Fruit fly (Drosophila melanogaster) whole organism, embryonic: ENCODE results near the gene CG31174.
A peak's percentile ranks its signal among the peaks of the same experiment; 100 is the strongest.

ENCODE experiments used
- Bgb ChIP-seq: fragments of 200-800 bp; sonication (Bioruptor generic); IDR thresholded peaks from 2 replicates; pipeline ENCODE4 v1.3.6; 2022; ENCODE audit warnings: missing biosample characterization, missing genetic modification characterization; ENCODE audit not compliant: partially characterized antibody
- CG11456 ChIP-seq: fragments of 200-800 bp; sonication (Bioruptor generic); IDR thresholded peaks from 3 replicates; pipeline ENCODE4 v1.3.6; 2022; ENCODE audit warnings: missing biosample characterization, missing genetic modification characterization
- CG11504 ChIP-seq: fragments of 200-800 bp; sonication (Bioruptor generic); optimal IDR thresholded peaks from 3 replicates; lab custom pipeline; 2019; ENCODE audit warnings: missing biosample characterization, mild to moderate bottlenecking, missing genetic modification characterization, moderate library complexity
- CG12155 ChIP-seq: fragments of 200-800 bp; sonication (Bioruptor generic); optimal IDR thresholded peaks from 3 replicates; lab custom pipeline; 2016; ENCODE audit warnings: missing biosample characterization, missing genetic modification characterization
- CG1233 ChIP-seq: fragments of 200-800 bp; sonication (Bioruptor generic); optimal IDR thresholded peaks from 4 replicates; lab custom pipeline; 2018; ENCODE audit warnings: missing biosample characterization, mild to moderate bottlenecking, missing genetic modification characterization
- CG14441 ChIP-seq: fragments of 200-800 bp; sonication (Bioruptor generic); IDR thresholded peaks from 2 replicates; pipeline ENCODE4 v1.3.6; 2022; ENCODE audit warnings: missing biosample characterization, missing genetic modification characterization
- CG1603 ChIP-seq: fragments of 200-800 bp; sonication (Bioruptor generic); optimal IDR thresholded peaks from 2 replicates; lab custom pipeline; 2019; ENCODE audit warnings: missing biosample characterization, mild to moderate bottlenecking, missing genetic modification characterization, moderate library complexity
- CG16815 ChIP-seq: fragments of 200-800 bp; sonication (Bioruptor generic); optimal IDR thresholded peaks from 3 replicates; lab custom pipeline; 2017; ENCODE audit warnings: missing biosample characterization, mild to moderate bottlenecking, missing genetic modification characterization
- CG17568 ChIP-seq: fragments of 200-800 bp; sonication (Bioruptor generic); optimal IDR thresholded peaks from 2 replicates; lab custom pipeline; 2018; ENCODE audit warnings: missing biosample characterization, mild to moderate bottlenecking, missing genetic modification characterization, moderate library complexity
- CG30403 ChIP-seq: fragments of 200-800 bp; sonication (Bioruptor generic); optimal IDR thresholded peaks from 3 replicates; lab custom pipeline; 2016; ENCODE audit warnings: missing biosample characterization, missing genetic modification characterization
- CG32772 ChIP-seq: fragments of 200-800 bp; sonication (Bioruptor generic); IDR thresholded peaks from 2 replicates; pipeline ENCODE4 v1.3.6; 2022; ENCODE audit warnings: missing biosample characterization, missing genetic modification characterization
- CG34422 ChIP-seq: fragments of 200-800 bp; sonication (Bioruptor generic); IDR thresholded peaks from 3 replicates; pipeline ENCODE4 v1.3.6; 2022; ENCODE audit warnings: missing biosample characterization, missing genetic modification characterization
- CG43689 ChIP-seq: fragments of 200-800 bp; sonication (Bioruptor generic); IDR thresholded peaks from 2 replicates; pipeline ENCODE4 v1.3.6; 2022; ENCODE audit warnings: missing biosample characterization, missing genetic modification characterization
- CG6765 ChIP-seq: fragments of 200-800 bp; sonication (Bioruptor generic); optimal IDR thresholded peaks from 3 replicates; lab custom pipeline; 2017; ENCODE audit warnings: missing biosample characterization, mild to moderate bottlenecking, missing genetic modification characterization
- CG8924 ChIP-seq: fragments of 200-800 bp; optimal IDR thresholded peaks from 3 replicates; lab custom pipeline; 2019; ENCODE audit warnings: missing biosample characterization, mild to moderate bottlenecking, missing genetic modification characterization, moderate library complexity
- Chrac-16 ChIP-seq: fragments of 200-800 bp; sonication (Bioruptor generic); optimal IDR thresholded peaks from 3 replicates; lab custom pipeline; 2016; ENCODE audit warnings: missing biosample characterization, missing genetic modification characterization
- Deaf1 ChIP-seq: fragments of 200-800 bp; optimal IDR thresholded peaks from 3 replicates; lab custom pipeline; 2019; ENCODE audit warnings: missing biosample characterization, mild to moderate bottlenecking, missing genetic modification characterization, moderate library complexity
- HLH54F ChIP-seq: fragments of 200-800 bp; sonication (Bioruptor generic); optimal IDR thresholded peaks from 3 replicates; lab custom pipeline; 2016; ENCODE audit warnings: missing biosample characterization, missing genetic modification characterization
- Med ChIP-seq: fragments of 200-800 bp; sonication (Bioruptor generic); peaks from one replicate; lab custom pipeline; 2016; ENCODE audit warnings: missing biosample characterization, missing genetic modification characterization, mild to moderate bottlenecking, inconsistent platforms, moderate library complexity
- PHDP ChIP-seq: fragments of 200-800 bp; sonication (Bioruptor generic); optimal IDR thresholded peaks from 3 replicates; lab custom pipeline; 2018; ENCODE audit warnings: missing biosample characterization, mild to moderate bottlenecking, missing genetic modification characterization, moderate library complexity
- Sry-β ChIP-seq: fragments of 200-800 bp; sonication (Bioruptor generic); optimal IDR thresholded peaks from 2 replicates; lab custom pipeline; 2018; ENCODE audit warnings: missing biosample characterization, mild to moderate bottlenecking, missing genetic modification characterization, moderate library complexity
- Xrp1 ChIP-seq: fragments of 200-800 bp; sonication (Bioruptor generic); IDR thresholded peaks from 2 replicates; pipeline ENCODE4 v1.3.6; 2022; ENCODE audit warnings: missing biosample characterization, missing genetic modification characterization
- ac ChIP-seq: fragments of 200-800 bp; sonication (Bioruptor generic); optimal IDR thresholded peaks from 3 replicates; lab custom pipeline; 2017; ENCODE audit warnings: missing biosample characterization, mild to moderate bottlenecking, missing genetic modification characterization
- ato ChIP-seq: fragments of 200-800 bp; sonication (Bioruptor generic); IDR thresholded peaks from 2 replicates; pipeline ENCODE4 v1.3.6; 2022; ENCODE audit warnings: missing biosample characterization, missing genetic modification characterization; ENCODE audit not compliant: partially characterized antibody
- az2 ChIP-seq: fragments of 200-800 bp; sonication (Bioruptor generic); optimal IDR thresholded peaks from 3 replicates; lab custom pipeline; 2016; ENCODE audit warnings: missing biosample characterization, missing genetic modification characterization
- br ChIP-seq: fragments of >200 bp; optimal IDR thresholded peaks from 2 replicates; lab custom pipeline; 2017
- bsh ChIP-seq, 2 experiments: fragments of 200-800 bp; sonication (Bioruptor generic); optimal IDR thresholded peaks; 2 replicates each; lab custom pipeline; 2017 to 2018; ENCODE audit warnings: mild to moderate bottlenecking in 2 of 2, missing biosample characterization in 2 of 2, missing genetic modification characterization in 2 of 2, moderate library complexity in 1 of 2
- caup ChIP-seq: fragments of 200-800 bp; sonication (Bioruptor generic); optimal IDR thresholded peaks from 3 replicates; lab custom pipeline; 2017; ENCODE audit warnings: missing biosample characterization, mild to moderate bottlenecking, missing genetic modification characterization, moderate library complexity; ENCODE audit not compliant: severe bottlenecking
- chm ChIP-seq: fragments of 200-800 bp; sonication (Bioruptor generic); IDR thresholded peaks from 2 replicates; pipeline ENCODE4 v1.3.6; 2022; ENCODE audit warnings: missing biosample characterization, missing genetic modification characterization
- dpn ChIP-seq, 2 experiments: fragments of 200-800 bp; sonication (Bioruptor generic); optimal IDR thresholded peaks; 3 replicates each; lab custom pipeline; 2016; ENCODE audit warnings: missing biosample characterization in 2 of 2, missing genetic modification characterization in 2 of 2
- emc ChIP-seq: fragments of 200-800 bp; sonication (Bioruptor generic); optimal IDR thresholded peaks from 2 replicates; lab custom pipeline; 2016; ENCODE audit warnings: missing biosample characterization, missing genetic modification characterization
- fru ChIP-seq: fragments of >200 bp; optimal IDR thresholded peaks from 2 replicates; lab custom pipeline; 2017
- gcm2 ChIP-seq: fragments of 200-800 bp; sonication (Bioruptor generic); optimal IDR thresholded peaks from 2 replicates; lab custom pipeline; 2016; ENCODE audit warnings: missing biosample characterization, missing genetic modification characterization
- hbn ChIP-seq: fragments of 200-800 bp; sonication (Bioruptor generic); IDR thresholded peaks from 2 replicates; pipeline ENCODE4 v1.3.6; 2022; ENCODE audit warnings: missing biosample characterization, missing genetic modification characterization; ENCODE audit not compliant: partially characterized antibody
- her ChIP-seq: fragments of 200-800 bp; sonication (Bioruptor generic); optimal IDR thresholded peaks from 2 replicates; lab custom pipeline; 2016; ENCODE audit warnings: missing biosample characterization, missing genetic modification characterization
- hkb ChIP-seq, 2 experiments: fragments of 200-800 bp in 1 of 2; fragments of >200 bp in 1 of 2; sonication (Bioruptor generic) in 1 of 2; IDR thresholded peaks in 1 of 2; optimal IDR thresholded peaks in 1 of 2; 2 replicates each; pipeline versions ENCODE4 v1.3.6 to Lab custom; 2017 to 2022; ENCODE audit warnings: missing biosample characterization in 1 of 2, missing genetic modification characterization in 1 of 2
- ind ChIP-seq: fragments of 200-800 bp; sonication (Bioruptor generic); optimal IDR thresholded peaks from 3 replicates; lab custom pipeline; 2016; ENCODE audit warnings: missing biosample characterization, missing genetic modification characterization
- lmd ChIP-seq: fragments of 200-800 bp; sonication (Bioruptor generic); IDR thresholded peaks from 2 replicates; pipeline ENCODE4 v1.3.6; 2022; ENCODE audit warnings: missing biosample characterization, missing genetic modification characterization
- nerfin-2 ChIP-seq: fragments of 200-800 bp; sonication (Bioruptor generic); IDR thresholded peaks from 2 replicates; pipeline ENCODE4 v1.3.6; 2022; ENCODE audit warnings: missing biosample characterization, missing genetic modification characterization; ENCODE audit not compliant: partially characterized antibody
- oc ChIP-seq: fragments of 200-800 bp; sonication (Bioruptor generic); optimal IDR thresholded peaks from 2 replicates; lab custom pipeline; 2018; ENCODE audit warnings: missing biosample characterization, mild to moderate bottlenecking, missing genetic modification characterization, moderate library complexity
- otp ChIP-seq: fragments of 200-800 bp; sonication (Bioruptor generic); IDR thresholded peaks from 3 replicates; pipeline ENCODE4, ENCODE4 v1.3.6; 2022; ENCODE audit warnings: missing biosample characterization, missing genetic modification characterization
- pan ChIP-seq, 4 experiments: fragments of >200 bp in 3 of 4; fragments of 200-800 bp in 1 of 4; sonication (Bioruptor generic) in 1 of 4; optimal IDR thresholded peaks in 3 of 4; IDR thresholded peaks in 1 of 4; 2 replicates each; pipeline versions ENCODE4 v1.3.6 to Lab custom; 2017 to 2022; ENCODE audit warnings: missing biosample characterization in 2 of 4, missing genetic modification characterization in 2 of 4, mixed read lengths in 1 of 4
- pita ChIP-seq: fragments of 200-800 bp; sonication (Bioruptor generic); optimal IDR thresholded peaks from 2 replicates; lab custom pipeline; 2017; ENCODE audit warnings: missing biosample characterization, mild to moderate bottlenecking, missing genetic modification characterization
- salm ChIP-seq: fragments of 200-800 bp; sonication (Bioruptor generic); optimal IDR thresholded peaks from 2 replicates; lab custom pipeline; 2018; ENCODE audit warnings: missing biosample characterization, mild to moderate bottlenecking, missing genetic modification characterization
- sens ChIP-seq: fragments of 200-800 bp; sonication (Bioruptor generic); peaks from one replicate; lab custom pipeline; 2016; ENCODE audit warnings: missing biosample characterization, missing genetic modification characterization
- shn ChIP-seq: fragments of 200-800 bp; sonication (Bioruptor generic); optimal IDR thresholded peaks from 3 replicates; lab custom pipeline; 2016; ENCODE audit warnings: missing biosample characterization, missing genetic modification characterization
- toy ChIP-seq: fragments of 200-800 bp; sonication (Bioruptor generic); IDR thresholded peaks from 2 replicates; pipeline ENCODE4 v1.3.6; 2022; ENCODE audit warnings: missing biosample characterization, missing genetic modification characterization
- zen ChIP-seq: fragments of 200-800 bp; sonication (Bioruptor generic); optimal IDR thresholded peaks from 3 replicates; lab custom pipeline; 2018; ENCODE audit warnings: missing biosample characterization, mild to moderate bottlenecking, missing genetic modification characterization, moderate library complexity
- zfh2 ChIP-seq: fragments of 200-800 bp; sonication (Bioruptor generic); optimal IDR thresholded peaks from 2 replicates; lab custom pipeline; 2016; ENCODE audit warnings: missing biosample characterization, missing genetic modification characterization

CG31174 gene

dm6 chr3R:21852579-21853233 is 16.6 kb downstream of the CG31174 start (continued):
- peak; percentile 31 for TF ChIP-seq CG30403
- no peak for TF ChIP-seq CG1603 (tag; lab: Kevin White, UChicago)
- TF ChIP-seq Chrac-16 (GFP tag; lab: Kevin White, UChicago), result no peak
- no peak for TF ChIP-seq CG1233 (GFP tag; lab: Kevin White, UChicago)
- no peak for TF ChIP-seq hbn
- TF ChIP-seq gcm2 (GFP tag; lab: Kevin White, UChicago), result no peak
- no peak for TF ChIP-seq Sry-β (GFP tag; lab: Kevin White, UChicago)
- TF ChIP-seq ato (GFP tag; lab: Robert Waterston, UW), result no peak
- no peak for TF ChIP-seq CG14441 (GFP tag; lab: Robert Waterston, UW)
- no peak for TF ChIP-seq toy (GFP tag; lab: Robert Waterston, UW)
- peak; percentile 11 for TF ChIP-seq CG17568 (GFP tag; lab: Kevin White, UChicago)
- no peak for TF ChIP-seq salm (tag; lab: Kevin White, UChicago)
- TF ChIP-seq hkb (optimal IDR thresholded peaks at IDR 0.05; lab: Kevin White, UChicago), result no peak
- TF ChIP-seq hkb (GFP tag; IDR thresholded peaks at IDR 0.05; lab: Robert Waterston, UW), result 0 out of 2 replicates have a peak, but pooled peaks have one; percentile 8
- TF ChIP-seq br (lab: Kevin White, UChicago), result no peak
- peak; percentile 57 for TF ChIP-seq CG11504 (tag; lab: Kevin White, UChicago)
- TF ChIP-seq dpn (GFP tag; optimal IDR thresholded peaks at IDR 0.05; lab: Kevin White, UChicago), result peak in 1 of 2 experiments; percentile 4
- 0 out of 2 replicates have a peak, but pooled peaks have one; percentile 43 for TF ChIP-seq lmd
- TF ChIP-seq Med, result peak; percentile 78
- TF ChIP-seq nerfin-2 (GFP tag; lab: Robert Waterston, UW), result no peak
- TF ChIP-seq ind (GFP tag; lab: Kevin White, UChicago), result no peak
- TF ChIP-seq CG32772 (GFP tag; lab: Robert Waterston, UW), result no peak
- TF ChIP-seq ac (GFP tag; lab: Kevin White, UChicago), result no peak
- no peak for TF ChIP-seq oc (tag; lab: Kevin White, UChicago)
- no peak for TF ChIP-seq az2 (GFP tag; lab: Kevin White, UChicago)
- TF ChIP-seq otp, result 0 out of 3 replicates have a peak, but pooled peaks have one; percentile 19
- peak; percentile 26; the same call in 1 of the 2 replicates for TF ChIP-seq Xrp1
- TF ChIP-seq her, result no peak
- no peak for TF ChIP-seq bsh (GFP tag; optimal IDR thresholded peaks at IDR 0.05; lab: Kevin White, UChicago)
- peak; percentile 3 for TF ChIP-seq HLH54F (GFP tag; lab: Kevin White, UChicago)
- TF ChIP-seq emc, result no peak
- TF ChIP-seq shn (GFP tag; lab: Kevin White, UChicago), result peak; percentile 2
- peak; percentile 53 for TF ChIP-seq zfh2
- TF ChIP-seq CG16815 (GFP tag; lab: Kevin White, UChicago), result no peak
- TF ChIP-seq pan (optimal IDR thresholded peaks at IDR 0.05; lab: Kevin White, UChicago), result no peak
- no peak for TF ChIP-seq pan (GFP tag; optimal IDR thresholded peaks at IDR 0.05 in 1 of 2, IDR thresholded peaks at IDR 0.05 in 1 of 2)
- no peak for TF ChIP-seq chm (GFP tag; lab: Robert Waterston, UW)
- no peak for TF ChIP-seq CG11456
- no peak for TF ChIP-seq CG34422 (GFP tag; lab: Robert Waterston, UW)
- TF ChIP-seq PHDP, result peak; percentile 42
- peak; percentile 67 for TF ChIP-seq sens (GFP tag; lab: Kevin White, UChicago)
- TF ChIP-seq CG43689 (GFP tag; lab: Robert Waterston, UW), result no peak
- TF ChIP-seq pita, result no peak
- peak; percentile 27 for TF ChIP-seq CG8924 (tag; lab: Kevin White, UChicago)
- TF ChIP-seq caup (GFP tag; lab: Kevin White, UChicago), result no peak
- no peak for TF ChIP-seq fru
- no peak for TF ChIP-seq zen (tag; lab: Kevin White, UChicago)
- TF ChIP-seq CG6765 (GFP tag; lab: Kevin White, UChicago), result no peak
- peak; percentile 10 for TF ChIP-seq CG12155 (GFP tag; lab: Kevin White, UChicago)
- TF ChIP-seq Deaf1 (tag; lab: Kevin White, UChicago), result peak; percentile 10
- TF ChIP-seq Bgb (GFP tag; lab: Robert Waterston, UW), result 0 out of 2 replicates have a peak, but pooled peaks have one; percentile 21
